Worm (Caenorhabditis elegans): ENCODE results near the gene sra-29.

The sra-29 gene

DNA sequence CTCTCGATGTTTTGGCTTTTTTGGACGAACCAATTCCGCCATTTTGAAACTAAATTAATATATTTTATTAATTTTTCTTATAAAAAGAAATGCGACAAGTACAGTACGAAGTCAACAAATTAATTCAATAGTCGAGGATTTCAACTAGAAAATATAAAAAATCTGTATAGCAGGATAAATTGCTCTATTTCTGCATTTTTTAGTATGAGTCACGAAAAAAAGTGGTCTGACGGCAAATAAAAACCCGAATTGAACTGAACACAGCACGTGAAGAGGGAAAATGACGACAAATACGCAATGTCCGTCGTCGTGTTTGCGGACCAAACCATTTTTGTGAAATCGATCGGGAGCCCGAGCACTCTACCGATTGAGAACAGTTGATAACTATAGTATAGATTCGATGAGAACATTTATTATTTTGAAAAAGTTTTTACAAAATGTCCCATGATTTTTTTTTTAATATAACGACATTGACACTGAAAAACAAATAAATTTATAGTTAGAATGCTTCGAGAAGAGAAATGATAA, 33.8 kb upstream of the sra-29 start, which contains the start of gene epg-5 (continued):
- TF ChIP-seq elt-3 (tag; optimal IDR thresholded peaks at IDR 0.05) (no peak), ceh-82 (tag; optimal IDR thresholded peaks at IDR 0.05) (no peak), fos-1 (tag; optimal IDR thresholded peaks at IDR 0.05) (peak; percentile 47), nhr-12 (tag; optimal IDR thresholded peaks at IDR 0.05) (no peak), lin-39 (tag; optimal IDR thresholded peaks at IDR 0.05) (no peak), mbf-1 (tag; optimal IDR thresholded peaks at IDR 0.05) (no peak), ztf-4 (tag; optimal IDR thresholded peaks at IDR 0.05) (no peak), nhr-23 (tag; optimal IDR thresholded peaks at IDR 0.05) (no peak), lin-13 (GFP tag; optimal IDR thresholded peaks at IDR 0.05) (no peak), nhr-21 (tag; optimal IDR thresholded peaks at IDR 0.05) (no peak)

DNA sequence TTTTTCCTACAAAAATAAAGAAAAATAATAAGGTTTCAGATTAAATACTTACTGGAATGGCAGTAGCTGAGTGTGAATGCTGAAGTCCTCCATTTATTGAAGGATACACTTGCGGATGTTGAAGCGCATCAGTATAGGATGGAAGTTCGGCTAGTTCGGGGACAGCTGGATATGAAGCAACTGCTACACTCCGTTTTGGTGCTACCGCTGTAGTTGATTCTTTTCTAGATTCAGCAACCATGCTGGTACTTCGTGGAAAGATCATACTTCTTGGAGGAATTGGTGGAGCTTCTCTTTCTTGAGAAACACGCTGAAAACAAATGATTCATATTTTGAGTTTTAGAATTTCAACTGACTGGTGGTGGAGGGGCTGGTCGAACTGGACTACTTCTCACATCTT, 33.1 kb upstream of the sra-29 start:
- TF ChIP-seq egl-27 (tag; optimal IDR thresholded peaks at IDR 0.05) (no peak), lin-11 (tag; optimal IDR thresholded peaks at IDR 0.05) (no peak), sem-4 (tag; optimal IDR thresholded peaks at IDR 0.05) (no peak), mab-5 (tag; optimal IDR thresholded peaks at IDR 0.05) (no peak), ama-1 (optimal IDR thresholded peaks at IDR 0.05) (no peak), dmd-4 (tag; optimal IDR thresholded peaks at IDR 0.05) (no peak), elt-3 (tag; optimal IDR thresholded peaks at IDR 0.05) (no peak), nhr-12 (tag; optimal IDR thresholded peaks at IDR 0.05) (no peak)

DNA sequence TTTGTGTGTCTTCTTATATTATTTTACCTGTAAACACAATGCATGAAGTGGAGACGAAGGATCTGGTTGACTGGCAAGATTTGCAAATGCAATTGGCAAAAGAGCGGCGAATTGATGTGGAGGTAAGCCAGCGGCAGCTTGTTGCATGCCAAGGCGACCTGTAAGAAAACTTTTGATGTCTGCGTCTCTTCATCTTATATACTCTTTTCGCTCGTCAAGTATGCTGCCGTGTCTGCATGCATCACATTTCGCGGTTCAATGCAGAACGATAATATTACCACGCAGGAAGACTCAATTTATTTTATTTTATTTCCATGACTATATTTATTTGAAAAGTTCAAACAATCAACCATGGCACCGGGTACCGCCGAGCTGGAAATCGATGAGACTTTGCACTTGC, 25.4 kb upstream of the sra-29 start, which contains the start of gene vps-33.2:
Gene vps-33.2, plus strand, starts transcription at position 244 of the 400 bp plus-strand sequence.
- TF ChIP-seq nhr-11 (tag; optimal IDR thresholded peaks at IDR 0.05), result no peak
- peak; percentile 58 for TF ChIP-seq sma-9 (GFP tag; optimal IDR thresholded peaks at IDR 0.05)
- TF ChIP-seq sma-9 (tag; optimal IDR thresholded peaks at IDR 0.05), result no peak
- no peak for TF ChIP-seq aly-2 (tag; optimal IDR thresholded peaks at IDR 0.05)
- peak; percentile 27 to 58 for TF ChIP-seq lsy-2 (tag; optimal IDR thresholded peaks at IDR 0.05)
- no peak for TF ChIP-seq Y55F3AM.14 (GFP tag; optimal IDR thresholded peaks at IDR 0.05)
- TF ChIP-seq nhr-77 (tag; optimal IDR thresholded peaks at IDR 0.05), result no peak
- peak; percentile 20 for TF ChIP-seq sma-3 (GFP tag; optimal IDR thresholded peaks at IDR 0.05)
- no peak for TF ChIP-seq nhr-12 (tag; optimal IDR thresholded peaks at IDR 0.05)
- TF ChIP-seq ZK546.5 (tag; optimal IDR thresholded peaks at IDR 0.05), result no peak
- no peak for TF ChIP-seq lin-13 (GFP tag; optimal IDR thresholded peaks at IDR 0.05)
- TF ChIP-seq snpc-4 (tag; optimal IDR thresholded peaks at IDR 0.05), result no peak
- peak; percentile 22 for TF ChIP-seq lin-11 (tag; optimal IDR thresholded peaks at IDR 0.05)
- no peak for TF ChIP-seq nhr-21 (tag; optimal IDR thresholded peaks at IDR 0.05)
- peak; percentile 23 for TF ChIP-seq fos-1 (tag; optimal IDR thresholded peaks at IDR 0.05)
- no peak for TF ChIP-seq nhr-25 (tag; optimal IDR thresholded peaks at IDR 0.05)
- no peak for TF ChIP-seq mab-5 (tag; optimal IDR thresholded peaks at IDR 0.05)
- TF ChIP-seq nhr-23 (tag; optimal IDR thresholded peaks at IDR 0.05), result no peak
- TF ChIP-seq gmeb-1 (tag; optimal IDR thresholded peaks at IDR 0.05), result peak; percentile 48
- no peak for TF ChIP-seq R02D3.7 (tag; optimal IDR thresholded peaks at IDR 0.05)
- TF ChIP-seq nhr-6 (tag; optimal IDR thresholded peaks at IDR 0.05), result no peak
- no peak for TF ChIP-seq unc-39 (tag; optimal IDR thresholded peaks at IDR 0.05)
- no peak for TF ChIP-seq blmp-1 (tag; optimal IDR thresholded peaks at IDR 0.05; ENCODE audit: insufficient read depth)
- no peak for TF ChIP-seq mbf-1 (tag; optimal IDR thresholded peaks at IDR 0.05)
- TF ChIP-seq alr-1 (tag; optimal IDR thresholded peaks at IDR 0.05), result no peak
- no peak for TF ChIP-seq elt-1 (tag; optimal IDR thresholded peaks at IDR 0.05)
- peak; percentile 59 for TF ChIP-seq C34F6.9 (tag; optimal IDR thresholded peaks at IDR 0.05)
- peak; percentile 35 for TF ChIP-seq nhr-129 (tag; optimal IDR thresholded peaks at IDR 0.05)
- TF ChIP-seq sem-4 (tag; optimal IDR thresholded peaks at IDR 0.05), result no peak
- TF ChIP-seq ceh-82 (tag; optimal IDR thresholded peaks at IDR 0.05), result no peak
- TF ChIP-seq egl-27 (tag; optimal IDR thresholded peaks at IDR 0.05), result no peak
- TF ChIP-seq skn-1 (tag; optimal IDR thresholded peaks at IDR 0.05), result no peak
- peak; percentile 46 for TF ChIP-seq F13H6.1 (tag; optimal IDR thresholded peaks at IDR 0.05)
- no peak for TF ChIP-seq ztf-1 (GFP tag; conservative IDR thresholded peaks at IDR 0.05)
- TF ChIP-seq dmd-4 (tag; optimal IDR thresholded peaks at IDR 0.05), result no peak

DNA sequence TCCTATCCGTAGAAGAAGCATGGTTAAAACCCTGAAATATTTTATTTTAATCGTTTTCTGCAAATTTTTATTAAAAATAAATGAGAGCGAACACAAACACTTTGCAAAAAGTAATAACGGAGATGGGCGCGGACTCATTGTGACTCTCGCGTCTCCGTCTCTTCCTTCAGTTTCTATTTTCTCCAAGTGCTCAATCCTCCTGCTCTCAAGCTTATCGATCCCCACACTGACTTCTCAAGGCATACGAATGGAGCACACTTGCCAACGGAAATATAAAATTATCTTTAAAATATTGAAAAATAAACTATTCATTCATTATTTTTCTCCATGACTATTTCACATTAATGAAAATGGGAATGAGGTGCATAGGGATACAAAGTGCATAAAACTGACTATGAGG, 22.5 kb upstream of the sra-29 start, which contains the start of gene dnj-8:
Gene dnj-8, minus strand, starts transcription at position 31 of the 400 bp plus-strand sequence.
- TF ChIP-seq lin-11 (tag; optimal IDR thresholded peaks at IDR 0.05), result no peak
- no peak for TF ChIP-seq ztf-4 (tag; optimal IDR thresholded peaks at IDR 0.05)
- no peak for TF ChIP-seq dmd-4 (tag; optimal IDR thresholded peaks at IDR 0.05)
- TF ChIP-seq lin-13 (GFP tag; optimal IDR thresholded peaks at IDR 0.05), result no peak
- no peak for TF ChIP-seq nhr-77 (tag; optimal IDR thresholded peaks at IDR 0.05)
- peak; percentile 60 for TF ChIP-seq C34F6.9 (tag; optimal IDR thresholded peaks at IDR 0.05)
- peak; percentile 54 for TF ChIP-seq unc-55 (GFP tag; optimal IDR thresholded peaks at IDR 0.05)
- TF ChIP-seq mab-5 (tag; optimal IDR thresholded peaks at IDR 0.05), result no peak
- TF ChIP-seq skn-1 (tag; optimal IDR thresholded peaks at IDR 0.05), result no peak
- TF ChIP-seq nhr-12 (tag; optimal IDR thresholded peaks at IDR 0.05), result no peak
- no peak for TF ChIP-seq peb-1 (tag; optimal IDR thresholded peaks at IDR 0.05)
- TF ChIP-seq ceh-16 (tag; optimal IDR thresholded peaks at IDR 0.05), result no peak
- TF ChIP-seq ceh-82 (tag; optimal IDR thresholded peaks at IDR 0.05), result no peak
- TF ChIP-seq ztf-1 (GFP tag; conservative IDR thresholded peaks at IDR 0.05), result no peak
- peak in 1 of 2 experiments; percentile 6 for TF ChIP-seq lsy-2 (tag; optimal IDR thresholded peaks at IDR 0.05)
- no peak for TF ChIP-seq gmeb-1 (tag; optimal IDR thresholded peaks at IDR 0.05)

Measured in whole organism, L2 larva.